Fruit fly (Drosophila melanogaster) whole organism, embryonic: ENCODE results near the gene CG3294.

Source experiments
- Awh ChIP-seq: fragments of 200-800 bp; sonication (Bioruptor generic); IDR thresholded peaks from 2 replicates; pipeline ENCODE4, ENCODE4 v1.3.6; 2022; ENCODE audit warnings: missing biosample characterization, missing genetic modification characterization
- B-H2 ChIP-seq: fragments of 200-800 bp; sonication (Bioruptor generic); optimal IDR thresholded peaks from 2 replicates; lab custom pipeline; 2018; ENCODE audit warnings: missing biosample characterization, mild to moderate bottlenecking, missing genetic modification characterization
- Blimp-1 ChIP-seq: fragments of 200-800 bp; sonication (Bioruptor generic); optimal IDR thresholded peaks from 3 replicates; lab custom pipeline; 2018; ENCODE audit warnings: missing biosample characterization, missing genetic modification characterization, mild to moderate bottlenecking, moderate library complexity, missing genetic modification reagents
- CG10959 ChIP-seq: fragments of 200-800 bp; sonication (Bioruptor generic); IDR thresholded peaks from 2 replicates; pipeline ENCODE4 v1.3.6; 2022; ENCODE audit warnings: missing biosample characterization, missing genetic modification characterization
- CG10979 ChIP-seq: fragments of 200-800 bp; sonication (Bioruptor generic); optimal IDR thresholded peaks from 2 replicates; lab custom pipeline; 2018; ENCODE audit warnings: missing biosample characterization, mild to moderate bottlenecking, missing genetic modification characterization, moderate library complexity
- CG11085 ChIP-seq: fragments of 200-800 bp; sonication (Bioruptor generic); IDR thresholded peaks from 2 replicates; pipeline ENCODE4 v1.3.6; 2022; ENCODE audit warnings: missing biosample characterization, missing genetic modification characterization
- CG12236 ChIP-seq: fragments of 200-800 bp; sonication (Bioruptor generic); optimal IDR thresholded peaks from 2 replicates; lab custom pipeline; 2016; ENCODE audit warnings: missing biosample characterization, missing genetic modification characterization
- CG12299 ChIP-seq: fragments of 200-800 bp; sonication (Bioruptor generic); optimal IDR thresholded peaks from 2 replicates; lab custom pipeline; 2018; ENCODE audit warnings: missing biosample characterization, mild to moderate bottlenecking, missing genetic modification characterization
- CG12659 ChIP-seq: fragments of 200-800 bp; sonication (Bioruptor generic); optimal IDR thresholded peaks from 3 replicates; lab custom pipeline; 2017; ENCODE audit warnings: mild to moderate bottlenecking, missing biosample characterization, missing genetic modification reagents, missing genetic modification characterization
- CG14441 ChIP-seq: fragments of 200-800 bp; sonication (Bioruptor generic); IDR thresholded peaks from 2 replicates; pipeline ENCODE4 v1.3.6; 2022; ENCODE audit warnings: missing biosample characterization, missing genetic modification characterization
- CG15514 ChIP-seq: fragments of 200-800 bp; sonication (Bioruptor generic); optimal IDR thresholded peaks from 3 replicates; lab custom pipeline; 2017; ENCODE audit warnings: missing biosample characterization, missing genetic modification characterization, mild to moderate bottlenecking, moderate library complexity, missing genetic modification reagents
- CG1647 ChIP-seq: fragments of 200-800 bp; sonication (Bioruptor generic); optimal IDR thresholded peaks from 3 replicates; lab custom pipeline; 2016; ENCODE audit warnings: missing biosample characterization, missing genetic modification characterization
- CG17385 ChIP-seq: fragments of 200-800 bp; sonication (Bioruptor generic); optimal IDR thresholded peaks from 3 replicates; lab custom pipeline; 2018; ENCODE audit warnings: missing biosample characterization, mild to moderate bottlenecking, missing genetic modification characterization
- CG17802 ChIP-seq: fragments of 200-800 bp; sonication (Bioruptor generic); optimal IDR thresholded peaks from 2 replicates; lab custom pipeline; 2018; ENCODE audit warnings: missing biosample characterization, mild to moderate bottlenecking, missing genetic modification characterization, moderate library complexity
- CG2116 ChIP-seq: fragments of 200-800 bp; sonication (Bioruptor generic); optimal IDR thresholded peaks from 3 replicates; lab custom pipeline; 2018; ENCODE audit warnings: missing biosample characterization, mild to moderate bottlenecking, missing genetic modification characterization
- CG2199 ChIP-seq: fragments of 200-800 bp; sonication (Bioruptor generic); IDR thresholded peaks from 3 replicates; pipeline ENCODE4 v1.3.6; 2022; ENCODE audit warnings: missing biosample characterization, missing genetic modification characterization
- CG2875 ChIP-seq: fragments of 200-800 bp; sonication (Bioruptor generic); optimal IDR thresholded peaks from 2 replicates; lab custom pipeline; 2017; ENCODE audit warnings: missing biosample characterization, mild to moderate bottlenecking, missing genetic modification characterization, missing genetic modification reagents
- CG32772 ChIP-seq: fragments of 200-800 bp; sonication (Bioruptor generic); IDR thresholded peaks from 2 replicates; pipeline ENCODE4 v1.3.6; 2022; ENCODE audit warnings: missing biosample characterization, missing genetic modification characterization
- CG4424 ChIP-seq: fragments of 200-800 bp; sonication (Bioruptor generic); optimal IDR thresholded peaks from 3 replicates; lab custom pipeline; 2016; ENCODE audit warnings: missing biosample characterization, missing genetic modification characterization
- CG4617 ChIP-seq: fragments of 200-800 bp; sonication (Bioruptor generic); optimal IDR thresholded peaks from 3 replicates; lab custom pipeline; 2016; ENCODE audit warnings: missing biosample characterization, missing genetic modification characterization, borderline replicate concordance
- CG4707 ChIP-seq: fragments of 200-800 bp; sonication (Bioruptor generic); optimal IDR thresholded peaks from 2 replicates; lab custom pipeline; 2018; ENCODE audit warnings: missing biosample characterization, mild to moderate bottlenecking, missing genetic modification characterization, moderate library complexity
- CG5180 ChIP-seq: fragments of 200-800 bp; sonication (Bioruptor generic); optimal IDR thresholded peaks from 3 replicates; lab custom pipeline; 2017; ENCODE audit warnings: missing biosample characterization, missing genetic modification characterization, mild to moderate bottlenecking, moderate library complexity, missing genetic modification reagents
- CG8290 ChIP-seq, 3 experiments: fragments of 200-800 bp; sonication (Bioruptor generic); optimal IDR thresholded peaks; 2 replicates each; lab custom pipeline; 2016 to 2019; ENCODE audit warnings: missing biosample characterization in 3 of 3, missing genetic modification characterization in 3 of 3, mild to moderate bottlenecking in 2 of 3, moderate library complexity in 1 of 3
- Dfd ChIP-seq, 2 experiments: fragments of >200 bp; optimal IDR thresholded peaks; 2 replicates each; lab custom pipeline; 2017; ENCODE audit warnings: missing biosample characterization in 2 of 2, missing genetic modification characterization in 2 of 2
- Dip2 ChIP-seq: fragments of 200-800 bp; sonication (Bioruptor generic); IDR thresholded peaks from 2 replicates; pipeline ENCODE4 v1.3.6; 2022; ENCODE audit warnings: missing biosample characterization, missing genetic modification characterization
- E2f2 ChIP-seq: fragments of 200-800 bp; sonication (Bioruptor generic); IDR thresholded peaks from 2 replicates; pipeline ENCODE4 v1.3.6; 2022; ENCODE audit warnings: missing biosample characterization, missing genetic modification characterization
- ERR ChIP-seq: fragments of 200-800 bp; sonication (Bioruptor generic); optimal IDR thresholded peaks from 2 replicates; lab custom pipeline; 2016; ENCODE audit warnings: missing biosample characterization, missing genetic modification characterization
- Elba2 ChIP-seq: fragments of 200-800 bp; sonication (Bioruptor generic); optimal IDR thresholded peaks from 3 replicates; lab custom pipeline; 2016; ENCODE audit warnings: missing biosample characterization, missing genetic modification characterization
- H2.0 ChIP-seq: fragments of 200-800 bp; sonication (Bioruptor generic); IDR thresholded peaks from 2 replicates; pipeline ENCODE4 v1.3.6; 2022; ENCODE audit warnings: missing biosample characterization, missing genetic modification characterization
- NFAT ChIP-seq: fragments of 200-800 bp; sonication (Bioruptor generic); IDR thresholded peaks from 2 replicates; pipeline ENCODE4 v1.3.6; 2022; ENCODE audit warnings: missing biosample characterization, missing genetic modification characterization
- Sox102F ChIP-seq: fragments of 200-800 bp; sonication (Bioruptor generic); optimal IDR thresholded peaks from 2 replicates; lab custom pipeline; 2018; ENCODE audit warnings: missing biosample characterization, mild to moderate bottlenecking, missing genetic modification characterization, moderate library complexity
- TFAM ChIP-seq: fragments of 200-800 bp; sonication (Bioruptor generic); optimal IDR thresholded peaks from 2 replicates; lab custom pipeline; 2017; ENCODE audit warnings: missing biosample characterization, missing genetic modification characterization, inconsistent platforms
- abd-A ChIP-seq: fragments of 200-800 bp; sonication (Bioruptor generic); optimal IDR thresholded peaks from 3 replicates; lab custom pipeline; 2019; ENCODE audit warnings: missing biosample characterization, mild to moderate bottlenecking, missing genetic modification characterization, moderate library complexity
- al ChIP-seq: fragments of 200-800 bp; sonication (Bioruptor generic); IDR thresholded peaks from 2 replicates; pipeline ENCODE4 v1.3.6; 2022; ENCODE audit warnings: missing biosample characterization, missing genetic modification characterization
- bbx ChIP-seq: fragments of 200-800 bp; sonication (Bioruptor generic); IDR thresholded peaks from 2 replicates; pipeline ENCODE4 v1.3.6; 2022; ENCODE audit warnings: missing biosample characterization, missing genetic modification characterization; ENCODE audit not compliant: partially characterized antibody
- bsh ChIP-seq, 2 experiments: fragments of 200-800 bp; sonication (Bioruptor generic); optimal IDR thresholded peaks; 2 replicates each; lab custom pipeline; 2017 to 2018; ENCODE audit warnings: mild to moderate bottlenecking in 2 of 2, missing biosample characterization in 2 of 2, missing genetic modification characterization in 2 of 2, moderate library complexity in 1 of 2
- chinmo ChIP-seq: fragments of 200-800 bp; sonication (Bioruptor generic); IDR thresholded peaks from 4 replicates; pipeline ENCODE4 v1.3.6; 2022; ENCODE audit warnings: missing biosample characterization, missing genetic modification characterization; ENCODE audit not compliant: partially characterized antibody
- croc ChIP-seq: fragments of 200-800 bp; sonication (Bioruptor generic); conservative IDR thresholded peaks from 3 replicates; pipeline ENCODE4 v1.3.6; 2022; ENCODE audit warnings: missing biosample characterization, missing genetic modification characterization
- dati ChIP-seq: fragments of 200-800 bp; sonication (Bioruptor generic); IDR thresholded peaks from 2 replicates; pipeline ENCODE4 v1.3.6; 2022; ENCODE audit warnings: missing biosample characterization, missing genetic modification characterization
- dmrt99B ChIP-seq: fragments of 200-800 bp; sonication (Bioruptor generic); optimal IDR thresholded peaks from 2 replicates; lab custom pipeline; 2018; ENCODE audit warnings: missing biosample characterization, mild to moderate bottlenecking, missing genetic modification characterization, moderate library complexity
- gfzf ChIP-seq: fragments of 200-800 bp; sonication (Bioruptor generic); optimal IDR thresholded peaks from 2 replicates; lab custom pipeline; 2016; ENCODE audit warnings: missing biosample characterization, mild to moderate bottlenecking, missing genetic modification characterization, moderate library complexity
- gro ChIP-seq: fragments of 200-800 bp; sonication (Bioruptor generic); optimal IDR thresholded peaks from 2 replicates; lab custom pipeline; 2016; ENCODE audit warnings: missing biosample characterization, missing genetic modification characterization
- gsb-n ChIP-seq: fragments of 200-800 bp; sonication (Bioruptor generic); optimal IDR thresholded peaks from 3 replicates; lab custom pipeline; 2018; ENCODE audit warnings: missing biosample characterization, mild to moderate bottlenecking, missing genetic modification characterization
- odd ChIP-seq: fragments of 200-800 bp; sonication (Bioruptor generic); optimal IDR thresholded peaks from 2 replicates; lab custom pipeline; 2017; ENCODE audit warnings: missing biosample characterization, mild to moderate bottlenecking, missing genetic modification characterization
- peb ChIP-seq: fragments of 200-800 bp; sonication (Bioruptor generic); IDR thresholded peaks from 2 replicates; pipeline ENCODE4 v1.3.6; 2022; ENCODE audit warnings: missing biosample characterization, missing genetic modification characterization
- pnt ChIP-seq: fragments of 200-800 bp; sonication (Bioruptor generic); optimal IDR thresholded peaks from 3 replicates; lab custom pipeline; 2016; ENCODE audit warnings: missing biosample characterization, missing genetic modification characterization
- prd ChIP-seq, 3 experiments: fragments of >200 bp in 2 of 3; fragments of 200-800 bp in 1 of 3; sonication (Bioruptor generic) in 1 of 3; optimal IDR thresholded peaks in 2 of 3; IDR thresholded peaks in 1 of 3; 2 replicates in 2 of 3; 3 replicates in 1 of 3; pipeline versions ENCODE4 v1.3.6 to Lab custom; 2017 to 2022; ENCODE audit warnings: missing biosample characterization in 1 of 3, missing genetic modification characterization in 1 of 3
- row ChIP-seq: fragments of 200-800 bp; sonication (Bioruptor generic); IDR thresholded peaks from 3 replicates; pipeline ENCODE4 v1.3.6; 2022; ENCODE audit warnings: missing biosample characterization, missing genetic modification characterization
- trh ChIP-seq: fragments of 200-800 bp; sonication (Bioruptor generic); optimal IDR thresholded peaks from 2 replicates; lab custom pipeline; 2016; ENCODE audit warnings: missing biosample characterization, missing genetic modification characterization
- z ChIP-seq: fragments of 200-800 bp; sonication (Bioruptor generic); IDR thresholded peaks from 3 replicates; pipeline ENCODE4 v1.3.6; 2022; ENCODE audit warnings: missing biosample characterization, missing genetic modification characterization

Gene CG3294

dm6 chr2L:4818056-4818455, 23.7 kb downstream of the CG3294 start, which contains the start of gene CG3225 (continued):
- no peak for TF ChIP-seq z (GFP tag; lab: Robert Waterston, UW)
- no peak for TF ChIP-seq abd-A
- no peak for TF ChIP-seq TFAM
- TF ChIP-seq bsh (GFP tag; optimal IDR thresholded peaks at IDR 0.05; lab: Kevin White, UChicago): no peak
- no peak for TF ChIP-seq CG10979 (tag; lab: Kevin White, UChicago)
- no peak for TF ChIP-seq CG17802 (tag; lab: Kevin White, UChicago)
- TF ChIP-seq Sox102F: no peak
- peak; percentile 92 for TF ChIP-seq gfzf (GFP tag; lab: Kevin White, UChicago)
- no peak for TF ChIP-seq CG1647 (GFP tag; lab: Kevin White, UChicago)
- TF ChIP-seq CG32772 (GFP tag; lab: Robert Waterston, UW): no peak
- TF ChIP-seq row (GFP tag; lab: Robert Waterston, UW): peak; percentile 22; the same call in 1 of the 3 replicates
- no peak for TF ChIP-seq NFAT (GFP tag; lab: Robert Waterston, UW)
- TF ChIP-seq pnt (GFP tag; lab: Kevin White, UChicago): no peak
- TF ChIP-seq CG17385: no peak
- no peak for TF ChIP-seq gsb-n (tag; lab: Kevin White, UChicago)
- no peak for TF ChIP-seq CG8290 (GFP tag; optimal IDR thresholded peaks at IDR 0.05; lab: Kevin White, UChicago)
- TF ChIP-seq CG8290 (tag; optimal IDR thresholded peaks at IDR 0.05; lab: Kevin White, UChicago): peak in 1 of 2 experiments; percentile 18
- TF ChIP-seq prd (optimal IDR thresholded peaks at IDR 0.05; lab: Kevin White, UChicago): no peak
- no peak for TF ChIP-seq prd (GFP tag; IDR thresholded peaks at IDR 0.05; lab: Robert Waterston, UW)
- TF ChIP-seq CG14441: no peak
- TF ChIP-seq CG10959 (GFP tag; lab: Robert Waterston, UW): no peak
- TF ChIP-seq bbx (GFP tag; lab: Robert Waterston, UW): peak; percentile 22; the same call in 1 of the 2 replicates
- TF ChIP-seq B-H2 (GFP tag; lab: Kevin White, UChicago): no peak
- no peak for TF ChIP-seq CG2875 (GFP tag; lab: Kevin White, UChicago)
- TF ChIP-seq Dfd (GFP tag; optimal IDR thresholded peaks at IDR 0.05; lab: Kevin White, UChicago): no peak
- peak; percentile 97 for TF ChIP-seq E2f2 (GFP tag; lab: Robert Waterston, UW)
- TF ChIP-seq Blimp-1 (GFP tag; lab: Kevin White, UChicago): no peak
- TF ChIP-seq trh (GFP tag; lab: Kevin White, UChicago): no peak
- peak; percentile 41 for TF ChIP-seq CG2116 (GFP tag; lab: Kevin White, UChicago)
- no peak for TF ChIP-seq Dip2 (GFP tag; lab: Robert Waterston, UW)
- TF ChIP-seq CG12299: no peak
- no peak for TF ChIP-seq dmrt99B (tag; lab: Kevin White, UChicago)
- TF ChIP-seq ERR (GFP tag; lab: Kevin White, UChicago): no peak
- no peak for TF ChIP-seq CG2199 (GFP tag; lab: Robert Waterston, UW)
- peak; percentile 7 for TF ChIP-seq CG4617 (GFP tag; lab: Kevin White, UChicago)
- peak; percentile 52 for TF ChIP-seq CG15514 (GFP tag; lab: Kevin White, UChicago)
- no peak for TF ChIP-seq CG12659 (GFP tag; lab: Kevin White, UChicago)
- no peak for TF ChIP-seq CG11085
- no peak for TF ChIP-seq CG5180
- no peak for TF ChIP-seq croc (GFP tag; lab: Robert Waterston, UW)
- TF ChIP-seq Elba2 (GFP tag; lab: Kevin White, UChicago): no peak
- no peak for TF ChIP-seq CG4707 (GFP tag; lab: Kevin White, UChicago)
- TF ChIP-seq al (GFP tag; lab: Robert Waterston, UW): no peak
- TF ChIP-seq chinmo (GFP tag; lab: Robert Waterston, UW): peak; percentile 66; the same call in 1 of the 4 replicates
- TF ChIP-seq H2.0 (GFP tag; lab: Robert Waterston, UW): no peak
- TF ChIP-seq peb: no peak
- peak; percentile 4 for TF ChIP-seq gro (GFP tag; lab: Kevin White, UChicago)
- no peak for TF ChIP-seq CG4424
- TF ChIP-seq dati: no peak
- no peak for TF ChIP-seq odd (GFP tag; lab: Kevin White, UChicago)
- no peak for TF ChIP-seq Awh (GFP tag; lab: Robert Waterston, UW)
- TF ChIP-seq CG12236: no peak
